Worm (Caenorhabditis elegans): ENCODE data around the gene aat-4.
"Not testable (repeated sequence)": the region's sequence is repeated elsewhere in the genome, so short reads cannot be mapped to it uniquely, and the experiment has no call there.

ce11 chrIV:6317357-6317756, 41.8 kb upstream of the aat-4 start, which contains the start of gene Y73B6BL.12:
- not testable (repeated sequence) for TF ChIP-seq lin-39 (tag; optimal IDR thresholded peaks at IDR 0.05); jun-1 (tag; optimal IDR thresholded peaks at IDR 0.05); madf-9 (GFP tag; conservative IDR thresholded peaks at IDR 0.05); unc-39 (tag; optimal IDR thresholded peaks at IDR 0.05); egl-27 (tag; optimal IDR thresholded peaks at IDR 0.05); mdl-1 (tag; optimal IDR thresholded peaks at IDR 0.05); nhr-11 (tag; optimal IDR thresholded peaks at IDR 0.05); pqm-1 (tag; optimal IDR thresholded peaks at IDR 0.05); R02D3.7 (tag; optimal IDR thresholded peaks at IDR 0.05); unc-62 (GFP tag; optimal IDR thresholded peaks at IDR 0.05 in 1 of 2); unc-62 (tag; optimal IDR thresholded peaks at IDR 0.05); nhr-237 (tag; optimal IDR thresholded peaks at IDR 0.05); duxl-1 (tag; optimal IDR thresholded peaks at IDR 0.05; ENCODE audit: poor library complexity); ZK337.2 (GFP tag; IDR thresholded peaks at IDR 0.05); ama-1 (optimal IDR thresholded peaks at IDR 0.05)

Data from whole organism, L4 larva.